Fruit fly (Drosophila melanogaster): ENCODE data around the gene CG34433.

Gene CG34433

DNA sequence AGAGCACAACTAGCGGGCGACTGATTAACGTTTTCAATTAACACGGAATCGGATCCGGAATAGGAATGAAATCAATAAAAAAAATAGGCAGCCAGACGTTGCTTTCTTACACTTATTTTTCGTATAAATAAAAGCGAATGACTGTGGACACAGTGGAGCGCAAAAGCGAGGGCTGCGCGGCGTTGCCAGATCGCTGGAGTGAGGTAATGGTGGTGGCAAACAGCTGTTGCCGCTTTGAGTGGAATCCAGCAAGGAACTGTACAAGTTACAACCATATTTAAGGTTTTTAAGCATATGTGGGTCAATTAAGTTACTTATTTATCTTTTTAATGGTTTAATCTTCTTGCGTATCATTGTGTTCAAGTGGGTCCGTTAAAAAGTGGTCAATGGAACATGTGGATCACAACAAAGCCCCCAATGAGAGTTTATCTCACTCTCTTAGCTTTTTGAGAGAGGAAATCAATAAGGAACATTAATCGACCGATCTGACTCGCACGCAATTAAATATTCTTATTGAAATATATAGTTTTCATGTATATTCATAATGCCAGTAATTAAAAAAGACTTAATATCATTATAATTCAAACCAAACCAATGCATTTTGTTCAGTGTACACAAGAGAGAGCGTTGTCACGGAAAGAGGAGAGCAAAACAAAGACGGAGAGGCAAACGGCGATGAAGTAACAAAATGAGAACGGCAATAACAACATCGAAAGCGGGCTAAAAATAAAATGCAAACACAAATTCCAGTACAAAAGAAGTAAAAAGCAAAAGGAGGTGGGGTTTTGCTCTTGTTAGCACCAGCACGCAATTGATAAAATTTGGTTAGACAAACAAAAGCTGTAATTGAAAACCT lies 49.4 kb upstream of the CG34433 start (continued):
- TF ChIP-seq CG6765 (GFP tag; optimal IDR thresholded peaks at IDR 0.05) (peak; percentile 89), Atf6 (GFP tag; IDR thresholded peaks at IDR 0.05) (peak; percentile 94), Doc3 (GFP tag; IDR thresholded peaks at IDR 0.05; ENCODE audit: partially characterized antibody) (0 out of 3 replicates have a peak, but pooled peaks have one; percentile 24), dysf (GFP tag; IDR thresholded peaks at IDR 0.05) (peak; percentile 92), CG3726 (GFP tag; IDR thresholded peaks at IDR 0.05) (peak; percentile 93), shn (GFP tag; optimal IDR thresholded peaks at IDR 0.05) (peak; percentile 74), gsb (GFP tag; IDR thresholded peaks at IDR 0.05) (peak; percentile 85), CG4854 (GFP tag; optimal IDR thresholded peaks at IDR 0.05) (peak; percentile 91), CG6689 (GFP tag; IDR thresholded peaks at IDR 0.05) (peak; percentile 93), kni (GFP tag; optimal IDR thresholded peaks at IDR 0.05) (no peak), CG11247 (GFP tag; IDR thresholded peaks at IDR 0.05) (peak; percentile 91), Oli (tag; optimal IDR thresholded peaks at IDR 0.05) (peak; percentile 91), zen2 (GFP tag; IDR thresholded peaks at IDR 0.05; ENCODE audit: partially characterized antibody) (no peak), Jarid2 (GFP tag; optimal IDR thresholded peaks at IDR 0.05) (peak; percentile 58), Eip74EF (GFP tag; optimal IDR thresholded peaks at IDR 0.05) (peak in 1 of 2 experiments; percentile 90), D19B (GFP tag; optimal IDR thresholded peaks at IDR 0.05) (peak; percentile 72), mirr (GFP tag; optimal IDR thresholded peaks at IDR 0.05) (peak; percentile 24), B-H2 (GFP tag; optimal IDR thresholded peaks at IDR 0.05) (peak; percentile 70), danr (GFP tag; IDR thresholded peaks at IDR 0.05) (peak; percentile 80), GATAe (GFP tag; conservative IDR thresholded peaks at IDR 0.05) (peak; percentile 59; the same call in 1 of the 2 replicates), CG12942 (GFP tag; optimal IDR thresholded peaks at IDR 0.05) (peak; percentile 82), CG6813 (GFP tag; optimal IDR thresholded peaks at IDR 0.05) (peak; percentile 92), Hsf (GFP tag; optimal IDR thresholded peaks at IDR 0.05) (peak; percentile 90), CG8388 (GFP tag; optimal IDR thresholded peaks at IDR 0.05) (peak; percentile 93), Pdp1 (GFP tag; optimal IDR thresholded peaks at IDR 0.05) (peak; percentile 89 to 92), CG14014 (GFP tag; IDR thresholded peaks at IDR 0.05) (peak; percentile 93), Nf-YA (GFP tag; IDR thresholded peaks at IDR 0.05) (peak; percentile 90), CG6254 (GFP tag; optimal IDR thresholded peaks at IDR 0.05) (peak; percentile 88), HLHmδ (GFP tag; optimal IDR thresholded peaks at IDR 0.05) (no peak), Dll (GFP tag; IDR thresholded peaks at IDR 0.05; ENCODE audit: partially characterized antibody) (0 out of 4 replicates have a peak, but pooled peaks have one; percentile 23), CG1603 (tag; optimal IDR thresholded peaks at IDR 0.05) (peak; percentile 90), CG7839 (tag; optimal IDR thresholded peaks at IDR 0.05) (peak; percentile 95), CG10543 (GFP tag; optimal IDR thresholded peaks at IDR 0.05) (peak; percentile 70), CG12155 (GFP tag; optimal IDR thresholded peaks at IDR 0.05) (peak; percentile 83), sens (GFP tag) (peak; percentile 98), dmrt99B (tag; optimal IDR thresholded peaks at IDR 0.05) (peak; percentile 93), CG9932 (GFP tag; IDR thresholded peaks at IDR 0.05) (peak; percentile 87), CG5245 (GFP tag; optimal IDR thresholded peaks at IDR 0.05) (peak; percentile 90), fd102C (GFP tag; optimal IDR thresholded peaks at IDR 0.05) (peak; percentile 56), tna (GFP tag; IDR thresholded peaks at IDR 0.05; ENCODE audit: partially characterized antibody) (no peak), CG7271 (tag; optimal IDR thresholded peaks at IDR 0.05) (peak; percentile 24), CG12071 (GFP tag; optimal IDR thresholded peaks at IDR 0.05) (peak; percentile 93), Elba2 (GFP tag; optimal IDR thresholded peaks at IDR 0.05) (no peak), CG18599 (GFP tag; optimal IDR thresholded peaks at IDR 0.05) (peak; percentile 94), cas (GFP tag; IDR thresholded peaks at IDR 0.05) (peak; percentile 84), CG11723 (GFP tag; optimal IDR thresholded peaks at IDR 0.05) (peak; percentile 77), CG11085 (GFP tag; IDR thresholded peaks at IDR 0.05) (peak; percentile 84)
